Worm (Caenorhabditis elegans) whole organism, late embryonic: Measurements from ENCODE around the gene sru-17.
"Not testable (repeated sequence)": the region's sequence is repeated elsewhere in the genome, so short reads cannot be mapped to it uniquely, and the experiment has no call there.

Source experiments
- C08G9.2 ChIP-seq: sonication (generic microtip); optimal IDR thresholded peaks from 2 replicates; lab custom pipeline; 2016; ENCODE audit warnings: mild to moderate bottlenecking, missing genetic modification characterization, moderate library complexity, missing compliant biosample characterization
- C38D4.7 ChIP-seq: fragments of 200-800 bp; sonication (Bioruptor generic); optimal IDR thresholded peaks from 2 replicates; lab custom pipeline; 2018; ENCODE audit warnings: mild to moderate bottlenecking, missing genetic modification characterization, moderate library complexity, missing compliant biosample characterization
- F13H6.1 ChIP-seq: sonication (generic microtip); optimal IDR thresholded peaks from 2 replicates; lab custom pipeline; 2016; ENCODE audit warnings: missing genetic modification characterization, missing compliant biosample characterization
- K09A11.1 ChIP-seq: sonication (generic microtip); optimal IDR thresholded peaks from 2 replicates; lab custom pipeline; 2017; ENCODE audit warnings: antibody characterized with exemption, mild to moderate bottlenecking, missing genetic modification characterization, missing compliant biosample characterization; ENCODE audit not compliant: insufficient read depth
- Y22D7AL.16 ChIP-seq: sonication (generic microtip); optimal IDR thresholded peaks from 2 replicates; lab custom pipeline; 2016; ENCODE audit warnings: missing genetic modification characterization, missing compliant biosample characterization
- ahr-1 ChIP-seq: sonication (generic microtip); optimal IDR thresholded peaks from 2 replicates; lab custom pipeline; 2016; ENCODE audit warnings: missing genetic modification characterization, missing compliant biosample characterization
- ama-1 ChIP-seq: fragments of 150-350 bp; optimal IDR thresholded peaks from 2 replicates; lab custom pipeline; 2014
- ceh-22 ChIP-seq: sonication (generic microtip); optimal IDR thresholded peaks from 2 replicates; lab custom pipeline; 2017; ENCODE audit warnings: missing biosample characterization, missing genetic modification characterization
- ceh-30 ChIP-seq: fragments of 150-350 bp; optimal IDR thresholded peaks from 2 replicates; lab custom pipeline; 2014; ENCODE audit warnings: missing biosample characterization, missing genetic modification characterization
- ceh-34 ChIP-seq: sonication (generic microtip); optimal IDR thresholded peaks from 2 replicates; lab custom pipeline; 2016; ENCODE audit warnings: mild to moderate bottlenecking, missing genetic modification characterization, missing compliant biosample characterization
- ceh-45 ChIP-seq: fragments of 200-800 bp; sonication (Bioruptor generic); IDR thresholded peaks from 2 replicates; pipeline ENCODE4 v1.3.6; 2022; ENCODE audit warnings: missing genetic modification reagents, missing genetic modification characterization, missing compliant biosample characterization
- ceh-9 ChIP-seq: sonication (generic microtip); optimal IDR thresholded peaks from 2 replicates; lab custom pipeline; 2016; ENCODE audit warnings: mild to moderate bottlenecking, missing genetic modification characterization, inconsistent platforms, missing compliant biosample characterization
- che-1 ChIP-seq: sonication (generic microtip); optimal IDR thresholded peaks from 2 replicates; lab custom pipeline; 2016; ENCODE audit warnings: mild to moderate bottlenecking, missing genetic modification characterization, missing compliant biosample characterization
- dmd-4 ChIP-seq: sonication (generic microtip); optimal IDR thresholded peaks from 2 replicates; lab custom pipeline; 2016; ENCODE audit warnings: borderline replicate concordance, missing genetic modification characterization, missing compliant biosample characterization
- elt-2 ChIP-seq: sonication (generic microtip); optimal IDR thresholded peaks from 2 replicates; lab custom pipeline; 2016; ENCODE audit warnings: missing genetic modification reagents, missing genetic modification characterization, missing compliant biosample characterization
- hlh-8 ChIP-seq: sonication (generic microtip); optimal IDR thresholded peaks from 2 replicates; lab custom pipeline; 2016; ENCODE audit warnings: missing genotype, missing genetic modification characterization, missing compliant biosample characterization
- lin-11 ChIP-seq: fragments of 200-800 bp; sonication (Bioruptor generic); optimal IDR thresholded peaks from 2 replicates; lab custom pipeline; 2018; ENCODE audit warnings: mild to moderate bottlenecking, missing genetic modification characterization, missing compliant biosample characterization
- madf-2 ChIP-seq: sonication (generic microtip); optimal IDR thresholded peaks from 2 replicates; lab custom pipeline; 2017; ENCODE audit warnings: missing genetic modification characterization, missing compliant biosample characterization
- nfya-1 ChIP-seq: sonication (generic microtip); optimal IDR thresholded peaks from 2 replicates; lab custom pipeline; 2017; ENCODE audit warnings: missing genetic modification characterization, mild to moderate bottlenecking, missing compliant biosample characterization, antibody characterized with exemption, moderate library complexity
- npax-4 ChIP-seq: sonication (generic microtip); optimal IDR thresholded peaks from 2 replicates; lab custom pipeline; 2016; ENCODE audit warnings: missing genetic modification characterization, missing compliant biosample characterization
- odd-2 ChIP-seq: sonication (generic microtip); optimal IDR thresholded peaks from 2 replicates; lab custom pipeline; 2017; ENCODE audit warnings: antibody characterized with exemption, mild to moderate bottlenecking, missing genetic modification characterization, missing compliant biosample characterization
- pag-3 ChIP-seq: sonication (generic microtip); optimal IDR thresholded peaks from 2 replicates; lab custom pipeline; 2016; ENCODE audit warnings: missing compliant biosample characterization, missing genetic modification characterization, borderline replicate concordance
- pqm-1 ChIP-seq: sonication (generic microtip); optimal IDR thresholded peaks from 2 replicates; lab custom pipeline; 2016; ENCODE audit warnings: missing genetic modification characterization, missing compliant biosample characterization
- ref-2 ChIP-seq: sonication (generic microtip); optimal IDR thresholded peaks from 2 replicates; lab custom pipeline; 2016; ENCODE audit warnings: missing genetic modification characterization, missing compliant biosample characterization
- sdc-2 ChIP-seq: sonication (generic microtip); optimal IDR thresholded peaks from 2 replicates; lab custom pipeline; 2016; ENCODE audit warnings: missing genotype, missing genetic modification characterization, missing compliant biosample characterization
- sox-2 ChIP-seq: fragments of 200-800 bp; sonication (Bioruptor generic); IDR thresholded peaks from 2 replicates; pipeline ENCODE4 v1.3.6; 2022; ENCODE audit warnings: missing genetic modification reagents, missing genetic modification characterization, missing compliant biosample characterization
- ttx-3 ChIP-seq: sonication (generic microtip); optimal IDR thresholded peaks from 2 replicates; lab custom pipeline; 2016; ENCODE audit warnings: missing genetic modification reagents, missing genetic modification characterization, missing compliant biosample characterization
- unc-42 ChIP-seq: sonication (generic microtip); optimal IDR thresholded peaks from 2 replicates; lab custom pipeline; 2016; ENCODE audit warnings: missing genotype, missing genetic modification characterization, missing compliant biosample characterization
- unc-86 ChIP-seq: sonication (generic microtip); optimal IDR thresholded peaks from 2 replicates; lab custom pipeline; 2016; ENCODE audit warnings: missing genetic modification characterization, missing compliant biosample characterization
- zip-5 ChIP-seq: sonication (generic microtip); optimal IDR thresholded peaks from 2 replicates; lab custom pipeline; 2016; ENCODE audit warnings: missing genetic modification characterization, missing compliant biosample characterization

The sru-17 gene

DNA sequence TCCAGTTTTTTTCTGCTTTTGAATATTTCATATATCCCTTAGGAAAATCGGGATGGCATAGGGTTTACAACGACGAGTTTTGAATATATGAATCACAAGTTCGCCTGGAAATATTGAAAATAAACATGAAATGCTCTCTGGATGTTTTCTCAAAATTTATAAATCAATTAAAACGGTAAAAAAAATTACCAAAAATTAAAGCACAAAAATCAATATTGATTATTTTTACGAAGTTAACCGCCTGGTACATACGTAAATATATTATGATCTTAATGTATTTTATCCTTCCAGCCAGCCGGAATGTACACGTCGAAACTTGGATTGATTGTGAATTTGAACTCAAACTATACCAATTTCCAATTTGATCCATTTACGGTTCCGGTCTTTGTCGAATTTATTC is at the start of gene sru-17:
sru-17 (plus strand) TSS at position 301 of the 400 bp plus-strand sequence.
- not testable (repeated sequence) for TF ChIP-seq ttx-3; sdc-2 (tag; lab: Kevin White, UChicago); dmd-4 (tag; lab: Kevin White, UChicago)

- TF ChIP-seq sox-2 (GFP tag; lab: Robert Waterston, UW) = no peak
- TF ChIP-seq Y22D7AL.16 = no peak
- TF ChIP-seq C08G9.2 (tag; lab: Kevin White, UChicago) = no peak
- TF ChIP-seq ceh-34 (tag; lab: Kevin White, UChicago) = no peak
- no peak for TF ChIP-seq sdc-2 (tag; lab: Kevin White, UChicago)
These were observed 48.9 kb upstream of the sru-17 start, which contains the start of gene C25G4.7 for ce11 chrIV:12456613-12457012. TSS of gene C25G4.7 (plus strand) at chrIV:12456913.

- TF ChIP-seq ceh-30 = no peak
- no peak for TF ChIP-seq nfya-1 (tag; lab: Kevin White, UChicago)
- no peak for TF ChIP-seq che-1 (tag; lab: Kevin White, UChicago)
- TF ChIP-seq ref-2 (tag; lab: Kevin White, UChicago) = no peak
- no peak for TF ChIP-seq pqm-1 (tag; lab: Kevin White, UChicago)
- TF ChIP-seq ceh-22 = no peak
- no peak for TF ChIP-seq K09A11.1 (tag; lab: Kevin White, UChicago)
- no peak for TF ChIP-seq Y22D7AL.16
- TF ChIP-seq zip-5 = no peak
- TF ChIP-seq F13H6.1 (tag; lab: Kevin White, UChicago) = no peak
- TF ChIP-seq odd-2 = no peak
These were observed 42.1 kb upstream of the sru-17 start, which contains the start of gene C25G4.8 for ce11 chrIV:12463370-12463769. TSS of gene C25G4.8 (minus strand) at chrIV:12463470.

- no peak for TF ChIP-seq K09A11.1 (tag; lab: Kevin White, UChicago)
- TF ChIP-seq madf-2 (tag; lab: Kevin White, UChicago) = no peak
- no peak for TF ChIP-seq hlh-8
- TF ChIP-seq ceh-34 (tag; lab: Kevin White, UChicago) = no peak
- TF ChIP-seq C38D4.7 (GFP tag; lab: Kevin White, UChicago) = no peak
These were observed 40.7 kb upstream of the sru-17 start for ce11 chrIV:12464822-12465221.

DNA sequence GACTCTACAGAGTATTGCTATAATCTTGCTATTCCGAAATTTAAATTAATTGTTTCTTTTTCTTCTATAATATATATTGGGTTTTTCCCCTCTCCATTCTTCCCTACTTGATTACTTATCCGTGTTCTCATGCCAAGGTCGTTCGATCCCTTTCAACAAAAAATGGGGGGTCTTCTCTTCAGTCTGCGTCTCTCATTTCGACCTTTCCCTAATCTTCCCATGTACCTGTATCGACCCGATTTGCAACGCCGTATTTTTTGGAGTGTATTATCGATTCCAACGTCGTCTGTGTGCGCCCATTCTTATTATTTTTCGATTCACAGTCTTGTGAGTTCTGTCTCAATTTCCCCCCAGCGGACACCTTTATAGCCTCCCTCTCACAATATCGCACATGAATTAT is 37.7 kb upstream of the sru-17 start:
- no peak for TF ChIP-seq elt-2 (tag; lab: Kevin White, UChicago)
- no peak for TF ChIP-seq ceh-34 (tag; lab: Kevin White, UChicago)
- TF ChIP-seq lin-11 (tag; lab: Kevin White, UChicago) = no peak
- no peak for TF ChIP-seq ceh-45 (GFP tag; lab: Robert Waterston, UW)
- TF ChIP-seq ahr-1 = no peak
- no peak for TF ChIP-seq unc-42 (tag; lab: Kevin White, UChicago)
- TF ChIP-seq ama-1 (lab: Kevin White, UChicago) = no peak
- no peak for TF ChIP-seq pag-3

- TF ChIP-seq ceh-9 (tag; lab: Kevin White, UChicago) (no peak), pag-3 (no peak), npax-4 (tag; lab: Kevin White, UChicago) (no peak), K09A11.1 (tag; lab: Kevin White, UChicago) (no peak)
These were observed 37.1 kb upstream of the sru-17 start, which contains the start of gene igdb-2 for ce11 chrIV:12468359-12468758. TSS of gene igdb-2 (plus strand) at chrIV:12468659.

DNA sequence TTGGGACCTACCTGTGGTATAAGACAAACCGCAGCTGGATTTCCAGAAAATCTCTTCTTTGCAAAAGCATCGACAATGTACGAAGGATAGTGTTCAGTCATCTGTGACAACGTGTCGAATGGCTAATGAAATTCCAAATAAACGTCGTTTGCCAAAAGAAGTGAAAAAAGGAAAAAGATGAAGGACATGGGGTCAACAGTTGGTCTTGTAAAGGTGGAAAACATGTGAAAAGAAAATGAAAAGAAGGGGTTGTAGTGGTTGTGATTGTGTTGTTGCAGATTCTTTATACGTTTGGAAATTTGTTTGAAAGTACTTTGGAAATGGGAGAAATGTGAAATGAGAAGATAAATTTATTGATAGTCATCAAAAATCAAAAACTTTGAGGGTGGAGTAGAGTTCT is 28.6 kb upstream of the sru-17 start, which contains the start of gene T04A11.1:
T04A11.1 (minus strand) TSS at position 101 of the 400 bp plus-strand sequence.
- not testable (repeated sequence) for TF ChIP-seq pqm-1 (tag; lab: Kevin White, UChicago); unc-86; madf-2 (tag; lab: Kevin White, UChicago)
- TF ChIP-seq, all 69 proteins: peak for 0; not testable (repeated sequence) for 69
